Worm (Caenorhabditis elegans): ENCODE data around the gene madf-1.

ce11 chrIV:829691-830090, 2.0 kb downstream of the madf-1 start:
- TF ChIP-seq skn-1 (tag; optimal IDR thresholded peaks at IDR 0.05), result no peak
- no peak for TF ChIP-seq lin-39 (tag; optimal IDR thresholded peaks at IDR 0.05)
- no peak for TF ChIP-seq nhr-237 (tag; optimal IDR thresholded peaks at IDR 0.05)
- TF ChIP-seq jun-1 (tag; optimal IDR thresholded peaks at IDR 0.05), result no peak

Data from whole organism, L4 larva.